Fruit fly (Drosophila melanogaster): ENCODE results near the gene CG43175.

DNA sequence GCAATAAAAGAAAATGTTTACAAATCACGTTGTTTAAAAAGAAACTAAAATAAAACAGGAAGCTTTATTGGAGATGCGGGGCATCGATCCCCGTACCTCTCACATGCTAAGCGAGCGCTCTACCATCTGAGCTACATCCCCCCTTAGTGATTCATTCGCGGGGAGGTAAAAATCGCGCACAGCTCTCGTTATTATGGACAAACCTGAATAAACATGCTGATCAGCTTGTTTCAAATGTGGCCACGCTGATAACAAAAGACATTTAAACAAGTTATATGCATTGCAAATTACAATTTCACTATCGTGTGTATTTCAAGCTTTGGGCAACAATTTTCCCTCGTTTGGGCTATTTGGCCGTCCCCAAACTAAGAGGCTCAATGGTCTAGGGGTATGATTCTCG, 14.7 kb downstream of the CG43175 start:
- TF ChIP-seq psq (optimal IDR thresholded peaks at IDR 0.05) (no peak), pan (optimal IDR thresholded peaks at IDR 0.05) (no peak)

Data from whole organism.